Worm (Caenorhabditis elegans) whole organism, L4 larva: ENCODE results near the gene ZK228.1.

ENCODE experiments used
- F37D6.2 ChIP-seq: sonication (generic microtip); optimal IDR thresholded peaks from 2 replicates; lab custom pipeline; 2016; ENCODE audit warnings: mild to moderate bottlenecking, missing genetic modification characterization, missing compliant biosample characterization
- R02D3.7 ChIP-seq: fragments of 150-350 bp; sonication (generic microtip); optimal IDR thresholded peaks from 3 replicates; lab custom pipeline; 2014; ENCODE audit warnings: missing biosample characterization, missing genetic modification characterization
- ama-1 ChIP-seq: fragments of 150-350 bp; optimal IDR thresholded peaks from 2 replicates; lab custom pipeline; 2014; ENCODE audit warnings: inconsistent platforms, mixed read lengths
- dpl-1 ChIP-seq: fragments of 150-350 bp; optimal IDR thresholded peaks from 2 replicates; lab custom pipeline; 2014; ENCODE audit warnings: missing biosample characterization, missing genetic modification reagents, missing genetic modification characterization
- egl-27 ChIP-seq: sonication (generic microtip); optimal IDR thresholded peaks from 3 replicates; lab custom pipeline; 2017; ENCODE audit warnings: missing biosample characterization, missing genetic modification reagents, missing genetic modification characterization
- lin-13 ChIP-seq: fragments of 150-350 bp; optimal IDR thresholded peaks from 2 replicates; lab custom pipeline; 2014; ENCODE audit warnings: missing biosample characterization, missing genetic modification reagents, missing genetic modification characterization
- lsy-2 ChIP-seq, 2 experiments: fragments of 150-350 bp in 1 of 2; sonication (generic microtip) in 1 of 2; optimal IDR thresholded peaks; 2 replicates each; lab custom pipeline; 2014 to 2017; ENCODE audit warnings: missing biosample characterization in 2 of 2, missing genetic modification characterization in 2 of 2
- madf-5 ChIP-seq, 2 experiments: fragments of 200-800 bp; sonication (Bioruptor generic); IDR thresholded peaks; 2 replicates each; pipeline ENCODE4 v1.3.6; 2022; ENCODE audit warnings: missing compliant biosample characterization in 2 of 2, missing genetic modification characterization in 2 of 2
- nhr-237 ChIP-seq: sonication (generic microtip); optimal IDR thresholded peaks from 2 replicates; lab custom pipeline; 2017; ENCODE audit warnings: missing biosample characterization, missing genetic modification characterization
- nhr-6 ChIP-seq: fragments of 150-350 bp; optimal IDR thresholded peaks from 2 replicates; lab custom pipeline; 2014; ENCODE audit warnings: missing biosample characterization, missing genetic modification characterization
- pqm-1 ChIP-seq: sonication (generic microtip); optimal IDR thresholded peaks from 2 replicates; lab custom pipeline; 2017; ENCODE audit warnings: missing biosample characterization, missing genetic modification characterization
- vab-7 ChIP-seq: fragments of 200-800 bp; sonication (Bioruptor generic); IDR thresholded peaks from 2 replicates; pipeline ENCODE4 v1.3.6; 2022; ENCODE audit warnings: missing genetic modification reagents, missing genetic modification characterization, missing compliant biosample characterization
- zfp-2 ChIP-seq: sonication (generic microtip); optimal IDR thresholded peaks from 2 replicates; lab custom pipeline; 2016; ENCODE audit warnings: mild to moderate bottlenecking, missing genetic modification characterization, missing compliant biosample characterization
- ztf-11 ChIP-seq: fragments of 150-350 bp; optimal IDR thresholded peaks from 2 replicates; lab custom pipeline; 2014; ENCODE audit warnings: missing biosample characterization, missing genetic modification characterization

DNA sequence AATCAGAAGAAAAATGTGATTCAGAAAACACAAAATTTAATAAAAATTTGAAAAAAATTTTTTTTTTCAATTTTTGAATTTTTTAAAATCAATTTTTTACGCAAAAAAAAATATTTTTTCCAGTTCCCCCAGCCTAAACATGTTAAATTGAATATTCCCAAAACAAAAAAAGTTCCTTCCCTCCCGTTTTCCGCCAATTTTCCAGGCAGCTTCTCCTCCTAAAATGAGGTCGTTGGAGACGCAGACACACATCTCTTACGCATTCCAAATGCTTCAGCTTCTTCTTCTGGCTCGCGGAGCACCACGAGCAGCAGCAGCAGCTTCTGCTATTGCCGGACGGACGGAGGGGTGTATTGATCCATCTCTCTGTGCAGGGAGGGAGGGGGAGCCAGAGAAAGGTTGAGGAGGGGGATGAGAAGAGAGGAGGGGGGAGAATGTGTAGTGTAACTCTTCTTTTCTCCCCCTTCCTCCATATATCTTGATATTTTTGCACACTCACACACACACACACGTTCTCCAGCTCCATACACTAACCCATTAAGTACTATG lies 46.1 kb downstream of the ZK228.1 start:
- TF ChIP-seq ztf-11 (no peak), nhr-237 (tag; lab: Kevin White, UChicago) (no peak), nhr-6 (tag; lab: Kevin White, UChicago) (no peak), madf-5 (GFP tag; IDR thresholded peaks at IDR 0.05; lab: Robert Waterston, UW) (no peak), pqm-1 (tag; lab: Kevin White, UChicago) (no peak), ama-1 (no peak), vab-7 (GFP tag; lab: Robert Waterston, UW) (no peak), lsy-2 (tag; optimal IDR thresholded peaks at IDR 0.05; lab: Kevin White, UChicago) (peak in 1 of 2 experiments; percentile 40), egl-27 (tag; lab: Kevin White, UChicago) (no peak), F37D6.2 (peak; percentile 13), dpl-1 (no peak), zfp-2 (no peak), lin-13 (GFP tag; lab: Kevin White, UChicago) (no peak), R02D3.7 (no peak)
